Fruit fly (Drosophila melanogaster) whole organism, adult: ENCODE data around the gene CG31301.

Experiments
- CG12768 ChIP-seq: fragments of 200-800 bp; sonication (Bioruptor generic); optimal IDR thresholded peaks from 2 replicates; lab custom pipeline; 2017; ENCODE audit warnings: missing biosample characterization, missing genetic modification characterization, mild to moderate bottlenecking, moderate library complexity, missing genetic modification reagents
- CG33017 ChIP-seq: fragments of 200-800 bp; sonication (Bioruptor generic); optimal IDR thresholded peaks from 2 replicates; lab custom pipeline; 2018; ENCODE audit warnings: missing biosample characterization, mild to moderate bottlenecking, missing genetic modification characterization, moderate library complexity
- Clk ChIP-seq: fragments of 200-800 bp; sonication (Bioruptor generic); optimal IDR thresholded peaks from 2 replicates; lab custom pipeline; 2017; ENCODE audit warnings: missing biosample characterization, missing genetic modification characterization
- Crg-1 ChIP-seq: fragments of 200-800 bp; sonication (Bioruptor generic); optimal IDR thresholded peaks from 2 replicates; lab custom pipeline; 2016; ENCODE audit warnings: missing biosample characterization, missing genetic modification characterization
- tj ChIP-seq: fragments of 200-800 bp; sonication (Bioruptor generic); optimal IDR thresholded peaks from 3 replicates; lab custom pipeline; 2017; ENCODE audit warnings: missing biosample characterization, mild to moderate bottlenecking, missing genetic modification characterization, moderate library complexity

dm6 chr3R:15363608-15364007, 17.6 kb downstream of the CG31301 start, which contains the start of gene CG6171:
- peak; percentile 17 for TF ChIP-seq Crg-1
- TF ChIP-seq CG12768 (GFP tag; lab: Kevin White, UChicago), result no peak
- TF ChIP-seq CG33017 (tag; lab: Kevin White, UChicago), result no peak
- TF ChIP-seq tj (GFP tag; lab: Kevin White, UChicago), result no peak
- TF ChIP-seq Clk, result no peak
